Fruit fly (Drosophila melanogaster) ovary, adult (tissue): ENCODE data around the gene CG15742.

Experiments
- CG17801 ChIP-seq: fragments of 200-800 bp; optimal IDR thresholded peaks from 2 replicates; lab custom pipeline; 2019; ENCODE audit warnings: missing biosample characterization, mild to moderate bottlenecking, missing genetic modification characterization, moderate library complexity; ENCODE audit not compliant: partially characterized antibody

Gene CG15742

dm6 chrX:13284548-13284974 lies 26.3 kb upstream of the CG15742 start:
- TF ChIP-seq CG17801 (GFP tag; lab: Kevin White, UChicago): no peak

- no peak for TF ChIP-seq CG17801 (GFP tag; lab: Kevin White, UChicago)
These were observed 25.7 kb upstream of the CG15742 start for dm6 chrX:13283940-13284547.

- TF ChIP-seq CG17801 (GFP tag; lab: Kevin White, UChicago): no peak
These were observed 24.4 kb upstream of the CG15742 start for dm6 chrX:13282717-13283116.

dm6 chrX:13281244-13281877 lies 23.1 kb upstream of the CG15742 start:
- TF ChIP-seq CG17801 (GFP tag; lab: Kevin White, UChicago): no peak

dm6 chrX:13280738-13281137 lies 22.4 kb upstream of the CG15742 start:
- TF ChIP-seq CG17801 (GFP tag; lab: Kevin White, UChicago): no peak

- TF ChIP-seq CG17801 (GFP tag; lab: Kevin White, UChicago): no peak
These were observed 21.9 kb upstream of the CG15742 start for dm6 chrX:13280235-13280634.

dm6 chrX:13278468-13278982 lies 20.2 kb upstream of the CG15742 start:
- no peak for TF ChIP-seq CG17801 (GFP tag; lab: Kevin White, UChicago)

dm6 chrX:13277580-13278467 lies 19.5 kb upstream of the CG15742 start:
- TF ChIP-seq CG17801 (GFP tag; lab: Kevin White, UChicago): peak; percentile 85

- TF ChIP-seq CG17801 (GFP tag; lab: Kevin White, UChicago): no peak
These were observed 18.9 kb upstream of the CG15742 start for dm6 chrX:13277148-13277547.

dm6 chrX:13276713-13277112 lies 18.4 kb upstream of the CG15742 start:
- peak; percentile 87 for TF ChIP-seq CG17801 (GFP tag; lab: Kevin White, UChicago)

dm6 chrX:13275139-13275538 lies 16.8 kb upstream of the CG15742 start:
- TF ChIP-seq CG17801 (GFP tag; lab: Kevin White, UChicago): peak; percentile 33

- TF ChIP-seq CG17801 (GFP tag; lab: Kevin White, UChicago): no peak
These were observed 16.3 kb upstream of the CG15742 start for dm6 chrX:13274429-13275095.

dm6 chrX:13273417-13273816 lies 15.1 kb upstream of the CG15742 start:
- TF ChIP-seq CG17801 (GFP tag; lab: Kevin White, UChicago): no peak

- no peak for TF ChIP-seq CG17801 (GFP tag; lab: Kevin White, UChicago)
These were observed 14.5 kb upstream of the CG15742 start for dm6 chrX:13272676-13273233.

dm6 chrX:13258757-13259067 lies 417 bp upstream of the CG15742 start, which contains the start of gene comt:
TSS of gene comt (plus strand) at chrX:13259021.
- no peak for TF ChIP-seq CG17801 (GFP tag; lab: Kevin White, UChicago)
